Worm (Caenorhabditis elegans): ENCODE data around the gene R09A8.2.
A peak's percentile ranks its signal among the peaks of the same experiment; 100 is the strongest.
"Not testable (repeated sequence)": the region's sequence is repeated elsewhere in the genome, so short reads cannot be mapped to it uniquely, and the experiment has no call there.

R09A8.2 gene

ce11 chrX:12595954-12596353, 23.3 kb upstream of the R09A8.2 start:
- TF ChIP-seq Y67H2A.10 (GFP tag; conservative IDR thresholded peaks at IDR 0.05) (no peak), nhr-80 (tag; optimal IDR thresholded peaks at IDR 0.05) (peak; percentile 74)

ce11 chrX:12596868-12597267, 22.4 kb upstream of the R09A8.2 start, which contains the start of gene T24D5.4:
TSS of gene T24D5.4 (plus strand) at chrX:12597168.
- TF ChIP-seq ztf-18 (tag; optimal IDR thresholded peaks at IDR 0.05) (no peak), cebp-2 (GFP tag; IDR thresholded peaks at IDR 0.05) (no peak), F57A8.1 (GFP tag; optimal IDR thresholded peaks at IDR 0.05) (no peak), nhr-90 (tag; optimal IDR thresholded peaks at IDR 0.05) (no peak), egrh-3 (GFP tag; IDR thresholded peaks at IDR 0.05) (no peak), unc-130 (GFP tag; optimal IDR thresholded peaks at IDR 0.05) (no peak), Y79H2A.3 (GFP tag; conservative IDR thresholded peaks at IDR 0.05) (no peak), pha-4 (tag; optimal IDR thresholded peaks at IDR 0.05) (no peak), attf-5 (GFP tag; optimal IDR thresholded peaks at IDR 0.05) (no peak), F37B4.10 (GFP tag; IDR thresholded peaks at IDR 0.05) (no peak), sptf-2 (GFP tag; optimal IDR thresholded peaks at IDR 0.05) (no peak), ceh-40 (GFP tag; IDR thresholded peaks at IDR 0.05) (no peak), T26A5.8 (tag; optimal IDR thresholded peaks at IDR 0.05) (no peak), hmg-20 (GFP tag; IDR thresholded peaks at IDR 0.05) (no peak)

DNA sequence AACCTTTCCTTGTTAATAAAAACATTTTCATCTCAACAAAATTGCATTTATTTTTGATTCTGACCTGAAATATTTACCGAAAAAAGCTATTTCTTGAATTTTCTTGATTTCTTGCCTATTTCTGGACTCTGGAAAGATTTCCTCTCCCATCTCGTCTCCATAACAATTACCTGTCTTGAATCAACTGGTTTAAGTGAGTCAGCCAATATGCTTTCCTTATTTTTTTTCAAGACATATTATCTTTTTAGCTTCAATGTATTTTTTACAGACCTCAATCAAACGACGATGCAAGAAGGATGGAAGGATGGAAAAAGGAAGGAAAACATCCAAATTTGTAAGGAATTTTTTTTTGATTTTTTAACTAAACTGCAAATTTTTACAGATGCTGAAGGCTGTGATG, 16.7 kb upstream of the R09A8.2 start:
- no peak for TF ChIP-seq rcor-1 (GFP tag; IDR thresholded peaks at IDR 0.05)
- TF ChIP-seq tbp1 (GFP tag; optimal IDR thresholded peaks at IDR 0.05): no peak
- no peak for TF ChIP-seq gei-17 (GFP tag; optimal IDR thresholded peaks at IDR 0.05)
- TF ChIP-seq rpc-1 (optimal IDR thresholded peaks at IDR 0.05): no peak
- TF ChIP-seq rpc-1 (tag; optimal IDR thresholded peaks at IDR 0.05): no peak
- TF ChIP-seq nfya-1 (tag; optimal IDR thresholded peaks at IDR 0.05; ENCODE audit: borderline replicate concordance, insufficient read depth): no peak
- TF ChIP-seq T26A5.8 (tag; optimal IDR thresholded peaks at IDR 0.05): no peak
- TF ChIP-seq ceh-58 (GFP tag; IDR thresholded peaks at IDR 0.05): no peak
- TF ChIP-seq lag-1 (GFP tag; IDR thresholded peaks at IDR 0.05): no peak
- no peak for TF ChIP-seq lir-1 (GFP tag; conservative IDR thresholded peaks at IDR 0.05)
- no peak for TF ChIP-seq ztf-18 (tag; optimal IDR thresholded peaks at IDR 0.05)
- no peak for TF ChIP-seq ztf-3 (GFP tag; optimal IDR thresholded peaks at IDR 0.05)
- no peak for TF ChIP-seq K12H6.12 (tag; optimal IDR thresholded peaks at IDR 0.05)

- TF ChIP-seq mxl-1 (tag; optimal IDR thresholded peaks at IDR 0.05): no peak
These were observed 15.8 kb upstream of the R09A8.2 start, which contains the start of the genes T24D5.6 and R09A8.9 for ce11 chrX:12603322-12603984. TSS of gene T24D5.6 (plus strand) at chrX:12603622. TSS of gene R09A8.9 (plus strand) at chrX:12603934.

DNA sequence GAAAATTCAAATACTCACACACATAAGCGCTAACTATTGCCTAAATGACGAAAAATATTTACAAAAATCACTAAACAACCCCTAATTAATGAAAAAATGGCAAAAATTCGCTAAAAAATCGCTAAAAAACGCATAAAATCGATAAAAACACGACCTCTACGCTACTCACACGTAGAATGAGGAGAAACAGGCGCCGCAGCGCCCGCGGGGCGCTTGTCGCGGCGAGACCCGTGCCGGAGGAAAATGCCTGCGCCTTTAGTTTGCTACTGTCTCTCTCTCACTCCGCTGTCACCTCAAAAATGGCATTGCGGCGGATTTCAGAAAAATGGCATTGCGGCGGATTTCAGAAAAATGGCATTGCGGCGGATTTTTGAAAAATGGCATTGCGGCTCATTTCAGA, 11.7 kb upstream of the R09A8.2 start:
- 0 out of 2 replicates have a peak, but pooled peaks have one; percentile 15 for TF ChIP-seq zfh-2 (GFP tag; conservative IDR thresholded peaks at IDR 0.05)

DNA sequence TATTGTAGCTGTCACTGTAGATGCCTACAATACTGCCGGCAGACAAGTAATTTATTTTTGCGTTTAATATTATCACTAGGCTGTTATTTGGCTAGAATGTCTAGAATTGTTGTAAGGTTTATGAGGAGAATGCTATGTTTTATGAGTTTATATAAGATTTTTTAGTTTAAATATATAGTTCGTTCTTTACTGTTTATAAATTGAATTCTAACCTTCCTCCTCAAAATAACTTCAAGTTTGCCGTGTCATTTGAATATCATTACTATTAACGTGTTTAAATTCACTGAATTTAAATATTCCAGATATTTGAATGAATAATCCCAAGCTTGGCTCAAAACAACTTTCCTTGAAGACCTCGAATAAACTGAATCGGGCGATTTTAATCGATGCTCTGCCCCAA, 5.8 kb upstream of the R09A8.2 start, which contains the start of gene R09A8.1:
Gene R09A8.1 (plus strand): TSS at position 301 of the 400 bp plus-strand sequence.
- TF ChIP-seq lin-54 (GFP tag; optimal IDR thresholded peaks at IDR 0.05); ceh-58 (GFP tag; IDR thresholded peaks at IDR 0.05); B0336.3 (GFP tag; IDR thresholded peaks at IDR 0.05): not testable (repeated sequence)

All from whole organism, young adult.